Worm (Caenorhabditis elegans) whole organism, mixed stage, embryonic: ENCODE results near the gene F49H12.7.

Source experiments
- M03D4.4 ChIP-seq: sonication (generic microtip); optimal IDR thresholded peaks from 2 replicates; lab custom pipeline; 2017; ENCODE audit warnings: mild to moderate bottlenecking, missing genetic modification characterization, missing compliant biosample characterization
- ceh-43 ChIP-seq: fragments of 200-800 bp; sonication (Bioruptor generic); optimal IDR thresholded peaks from 2 replicates; lab custom pipeline; 2018; ENCODE audit warnings: mild to moderate bottlenecking, missing genetic modification characterization, moderate library complexity, missing compliant biosample characterization
- ces-1 ChIP-seq: fragments of 150-350 bp; optimal IDR thresholded peaks from 2 replicates; lab custom pipeline; 2014; ENCODE audit warnings: missing biosample characterization, missing genetic modification reagents, missing genetic modification characterization
- elt-3 ChIP-seq: fragments of 150-350 bp; optimal IDR thresholded peaks from 2 replicates; lab custom pipeline; 2014; ENCODE audit warnings: missing biosample characterization, missing genetic modification characterization
- ham-2 ChIP-seq: fragments of 200-800 bp; sonication (Bioruptor generic); optimal IDR thresholded peaks from 2 replicates; lab custom pipeline; 2018; ENCODE audit warnings: mild to moderate bottlenecking, missing genetic modification characterization, missing compliant biosample characterization
- lin-13 ChIP-seq: fragments of 150-350 bp; optimal IDR thresholded peaks from 2 replicates; lab custom pipeline; 2014; ENCODE audit warnings: missing biosample characterization, missing genetic modification characterization
- lin-32 ChIP-seq: fragments of 200-800 bp; sonication (Bioruptor generic); optimal IDR thresholded peaks from 2 replicates; lab custom pipeline; 2018; ENCODE audit warnings: mild to moderate bottlenecking, missing genetic modification characterization, missing compliant biosample characterization
- mab-5 ChIP-seq: fragments of 150-350 bp; optimal IDR thresholded peaks from 2 replicates; lab custom pipeline; 2014; ENCODE audit warnings: missing biosample characterization, missing genetic modification characterization
- nhr-76 ChIP-seq: sonication (generic microtip); optimal IDR thresholded peaks from 2 replicates; lab custom pipeline; 2017; ENCODE audit warnings: missing biosample characterization, missing genetic modification characterization
- pha-4 ChIP-seq: fragments of 150-350 bp; optimal IDR thresholded peaks from 2 replicates; lab custom pipeline; 2018; ENCODE audit warnings: missing biosample characterization, missing genetic modification reagents, missing genetic modification characterization
- sem-2 ChIP-seq: fragments of 200-800 bp; sonication (Bioruptor generic); optimal IDR thresholded peaks from 2 replicates; lab custom pipeline; 2018; ENCODE audit warnings: mild to moderate bottlenecking, missing genetic modification characterization, missing compliant biosample characterization
- unc-62 ChIP-seq: fragments of 150-350 bp; optimal IDR thresholded peaks from 2 replicates; lab custom pipeline; 2014; ENCODE audit warnings: missing biosample characterization, missing genetic modification reagents, missing genetic modification characterization

DNA sequence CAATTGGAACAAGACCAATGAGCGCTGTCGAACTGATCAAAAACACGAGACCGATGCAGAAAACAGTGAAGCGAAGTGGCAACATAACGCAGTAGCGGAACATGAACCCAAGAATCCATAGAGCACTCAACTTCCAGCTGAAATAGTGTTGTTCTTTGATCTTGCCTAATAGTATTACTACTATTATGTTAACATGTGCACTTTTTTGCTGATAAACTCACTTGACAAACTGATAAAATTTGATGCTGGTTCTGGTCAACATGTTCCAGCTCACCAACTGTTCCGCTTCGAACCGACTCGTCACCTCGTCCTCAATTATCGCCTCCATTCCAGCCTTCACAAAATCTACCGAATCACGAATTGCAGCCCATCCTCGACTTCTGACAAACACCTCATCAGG lies 3.5 kb downstream of the F49H12.7 start:
- TF ChIP-seq pha-4: no peak
- TF ChIP-seq mab-5 (tag; lab: Kevin White, UChicago): no peak
- TF ChIP-seq lin-13 (tag; lab: Kevin White, UChicago): no peak
- no peak for TF ChIP-seq unc-62 (GFP tag; lab: Kevin White, UChicago)
- TF ChIP-seq ham-2 (GFP tag; lab: Kevin White, UChicago): no peak
- TF ChIP-seq ceh-43: no peak
- TF ChIP-seq ces-1: no peak
- TF ChIP-seq lin-32 (GFP tag; lab: Kevin White, UChicago): no peak
- no peak for TF ChIP-seq nhr-76 (tag; lab: Kevin White, UChicago)
- TF ChIP-seq elt-3 (tag; lab: Kevin White, UChicago): no peak
- no peak for TF ChIP-seq sem-2 (GFP tag; lab: Kevin White, UChicago)
- no peak for TF ChIP-seq M03D4.4 (tag; lab: Kevin White, UChicago)
